Fruit fly (Drosophila melanogaster) whole organism, adult: Measurements from ENCODE around the gene zfh1.

Experiments used
- Crg-1 ChIP-seq: fragments of 200-800 bp; sonication (Bioruptor generic); optimal IDR thresholded peaks from 2 replicates; lab custom pipeline; 2016; ENCODE audit warnings: missing biosample characterization, missing genetic modification characterization
- Hr96 ChIP-seq: fragments of 200-800 bp; sonication (Bioruptor generic); optimal IDR thresholded peaks from 2 replicates; lab custom pipeline; 2016; ENCODE audit warnings: missing biosample characterization, missing genetic modification characterization
- Mnt ChIP-seq: fragments of 200-800 bp; sonication (Bioruptor generic); optimal IDR thresholded peaks from 2 replicates; lab custom pipeline; 2016; ENCODE audit warnings: missing biosample characterization, mild to moderate bottlenecking, missing genetic modification characterization
- ovo ChIP-seq: fragments of 200-800 bp; sonication (Bioruptor generic); optimal IDR thresholded peaks from 2 replicates; lab custom pipeline; 2016; ENCODE audit warnings: missing biosample characterization, missing genetic modification characterization

- no peak for TF ChIP-seq ovo (GFP tag; lab: Kevin White, UChicago)
- no peak for TF ChIP-seq Crg-1 (GFP tag; lab: Kevin White, UChicago)
- no peak for TF ChIP-seq Hr96 (GFP tag; lab: Kevin White, UChicago)
- no peak for TF ChIP-seq Mnt (GFP tag; lab: Kevin White, UChicago)
These were observed 15.4 kb downstream of the zfh1 start for dm6 chr3R:30781116-30781515.
